1 fruit fly cellular context compared by ENCODE assay signal in the genomic region with DNA sequence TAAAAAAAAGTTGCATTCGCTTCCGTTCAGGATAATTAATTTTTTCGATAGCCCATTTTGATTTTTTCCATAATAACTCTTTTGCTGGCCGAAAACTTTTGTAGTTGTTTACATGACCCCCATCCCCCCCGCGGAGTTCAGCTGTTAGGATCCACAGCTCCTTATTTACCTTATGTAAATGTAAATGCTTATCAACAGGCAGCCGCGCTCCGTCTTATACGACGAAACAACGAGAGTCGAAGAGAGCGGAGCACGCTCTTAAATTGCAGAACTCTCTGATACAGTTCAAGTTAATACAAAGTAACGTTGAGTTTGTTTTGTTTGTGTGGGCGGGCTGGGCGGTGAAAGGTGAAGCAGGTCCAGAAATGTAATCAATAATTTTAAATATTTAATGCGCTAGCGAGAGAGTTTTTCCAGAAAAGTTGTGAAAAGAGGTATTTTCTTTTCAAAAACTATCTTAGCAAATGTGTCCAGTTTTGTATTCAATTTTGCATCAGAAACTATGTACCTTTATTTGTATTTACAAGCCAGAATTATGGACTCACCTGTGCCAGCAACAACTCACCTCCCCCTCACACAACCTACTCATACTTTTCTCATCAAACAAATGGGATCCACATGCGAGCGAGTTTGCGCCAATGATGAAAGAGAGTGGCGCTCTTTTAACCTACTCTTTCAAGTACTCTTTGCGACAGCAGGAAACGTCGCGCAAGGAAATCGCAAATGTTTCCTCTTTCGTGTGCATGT.
TF ChIP-seq lines count a peak whose summit lies in the region.

No protein-coding gene starts in this region.

TF ChIP-seq in whole organism, embryonic, 481 proteins besides CTCF, POLR2A, EP300 and RAD21 (continued from another document and continues in another):
- TF ChIP-seq CG6813 (GFP tag; optimal IDR thresholded peaks at IDR 0.05; lab: Kevin White, UChicago), result peak; percentile 11
- no peak for TF ChIP-seq CG1529 (GFP tag; optimal IDR thresholded peaks at IDR 0.05; lab: Kevin White, UChicago)
- peak; percentile 28 for TF ChIP-seq dmrt11E (tag; optimal IDR thresholded peaks at IDR 0.05; lab: Kevin White, UChicago)
- no peak for TF ChIP-seq seq (GFP tag; IDR thresholded peaks at IDR 0.05; lab: Robert Waterston, UW)
- TF ChIP-seq chm (GFP tag; IDR thresholded peaks at IDR 0.05; lab: Robert Waterston, UW), result peak; percentile 26; the same call in 1 of the 2 replicates
- no peak for TF ChIP-seq CG31365 (tag; optimal IDR thresholded peaks at IDR 0.05; lab: Kevin White, UChicago)
- TF ChIP-seq Jarid2 (GFP tag; optimal IDR thresholded peaks at IDR 0.05; lab: Kevin White, UChicago), result peak; percentile 41
- TF ChIP-seq CG14667 (GFP tag; IDR thresholded peaks at IDR 0.05; lab: Robert Waterston, UW), result no peak
- no peak for TF ChIP-seq CG13424 (tag; optimal IDR thresholded peaks at IDR 0.05; lab: Kevin White, UChicago)
- no peak for TF ChIP-seq tin (GFP tag; optimal IDR thresholded peaks at IDR 0.05; lab: Kevin White, UChicago)
- no peak for TF ChIP-seq CG12744 (GFP tag; optimal IDR thresholded peaks at IDR 0.05; lab: Kevin White, UChicago)
- peak; percentile 15 for TF ChIP-seq BtbVII (GFP tag; optimal IDR thresholded peaks at IDR 0.05; lab: Kevin White, UChicago)
- TF ChIP-seq lola (GFP tag; optimal IDR thresholded peaks at IDR 0.05; lab: Kevin White, UChicago), result no peak
- no peak for TF ChIP-seq D19A (tag; optimal IDR thresholded peaks at IDR 0.05; lab: Kevin White, UChicago)
- peak; percentile 27 for TF ChIP-seq CG10543 (GFP tag; optimal IDR thresholded peaks at IDR 0.05; lab: Kevin White, UChicago)
- TF ChIP-seq toy (GFP tag; IDR thresholded peaks at IDR 0.05; lab: Robert Waterston, UW), result no peak
- TF ChIP-seq zf30C (GFP tag; optimal IDR thresholded peaks at IDR 0.05; lab: Kevin White, UChicago), result no peak
- TF ChIP-seq CG4707 (GFP tag; optimal IDR thresholded peaks at IDR 0.05; lab: Kevin White, UChicago), result no peak
- no peak for TF ChIP-seq cato (GFP tag; optimal IDR thresholded peaks at IDR 0.05; lab: Kevin White, UChicago; ENCODE audit: borderline replicate concordance)
- TF ChIP-seq Stat92E (GFP tag; optimal IDR thresholded peaks at IDR 0.05; lab: Kevin White, UChicago), result no peak
- TF ChIP-seq Lim3 (GFP tag; IDR thresholded peaks at IDR 0.05; lab: Robert Waterston, UW), result no peak
- peak in 1 of 2 experiments; percentile 47 for TF ChIP-seq Hr78 (GFP tag; optimal IDR thresholded peaks at IDR 0.05; lab: Kevin White, UChicago)
- TF ChIP-seq twi (tag; optimal IDR thresholded peaks at IDR 0.05; lab: Kevin White, UChicago), result peak; percentile 10
- no peak for TF ChIP-seq CG5245 (GFP tag; optimal IDR thresholded peaks at IDR 0.05; lab: Kevin White, UChicago)
- TF ChIP-seq HmgZ (tag; optimal IDR thresholded peaks at IDR 0.05; lab: Kevin White, UChicago), result no peak
- peak; percentile 0 for TF ChIP-seq PHDP (tag; optimal IDR thresholded peaks at IDR 0.05; lab: Kevin White, UChicago)
- TF ChIP-seq danr (GFP tag; IDR thresholded peaks at IDR 0.05; lab: Robert Waterston, UW), result no peak
- TF ChIP-seq CG1832 (GFP tag; optimal IDR thresholded peaks at IDR 0.05; lab: Kevin White, UChicago), result no peak
- TF ChIP-seq CG17568 (GFP tag; optimal IDR thresholded peaks at IDR 0.05; lab: Kevin White, UChicago), result peak; percentile 8
- no peak for TF ChIP-seq CG10267 (tag; optimal IDR thresholded peaks at IDR 0.05; lab: Kevin White, UChicago)
- no peak for TF ChIP-seq CG2199 (GFP tag; IDR thresholded peaks at IDR 0.05; lab: Robert Waterston, UW)
- TF ChIP-seq ewg (GFP tag; optimal IDR thresholded peaks at IDR 0.05; lab: Kevin White, UChicago), result no peak
- no peak for TF ChIP-seq bcd (GFP tag; optimal IDR thresholded peaks at IDR 0.05; lab: Kevin White, UChicago)
- no peak for TF ChIP-seq CG12942 (GFP tag; optimal IDR thresholded peaks at IDR 0.05; lab: Kevin White, UChicago)
- TF ChIP-seq abd-A (tag; optimal IDR thresholded peaks at IDR 0.05; lab: Kevin White, UChicago), result peak; percentile 56
- TF ChIP-seq CG31388 (GFP tag; optimal IDR thresholded peaks at IDR 0.05; lab: Kevin White, UChicago), result no peak
- TF ChIP-seq CG8089 (GFP tag; optimal IDR thresholded peaks at IDR 0.05; lab: Kevin White, UChicago), result no peak
- TF ChIP-seq CG15073 (GFP tag; optimal IDR thresholded peaks at IDR 0.05; lab: Kevin White, UChicago), result no peak
- TF ChIP-seq CG17361 (GFP tag; IDR thresholded peaks at IDR 0.05; lab: Robert Waterston, UW), result 0 out of 3 replicates have a peak, but pooled peaks have one; percentile 18
- no peak for TF ChIP-seq CG9215 (GFP tag; IDR thresholded peaks at IDR 0.05; lab: Robert Waterston, UW)
- TF ChIP-seq nmo (GFP tag; optimal IDR thresholded peaks at IDR 0.05; lab: Kevin White, UChicago), result no peak
- no peak for TF ChIP-seq Hand (GFP tag; optimal IDR thresholded peaks at IDR 0.05; lab: Kevin White, UChicago)
- TF ChIP-seq Antp (GFP tag; optimal IDR thresholded peaks at IDR 0.05; lab: Kevin White, UChicago), result no peak
- TF ChIP-seq Ravus (GFP tag; IDR thresholded peaks at IDR 0.05; lab: Robert Waterston, UW), result no peak
- no peak for TF ChIP-seq CG5953 (GFP tag; IDR thresholded peaks at IDR 0.05; lab: Robert Waterston, UW)
- TF ChIP-seq Deaf1 (tag; optimal IDR thresholded peaks at IDR 0.05; lab: Kevin White, UChicago), result no peak
- no peak for TF ChIP-seq CG32767 (GFP tag; IDR thresholded peaks at IDR 0.05; lab: Robert Waterston, UW)
- TF ChIP-seq ems (GFP tag; optimal IDR thresholded peaks at IDR 0.05; lab: Kevin White, UChicago), result no peak
- no peak for TF ChIP-seq CG9797 (GFP tag; optimal IDR thresholded peaks at IDR 0.05; lab: Kevin White, UChicago)
- no peak for TF ChIP-seq tna (GFP tag; IDR thresholded peaks at IDR 0.05; lab: Robert Waterston, UW; ENCODE audit: partially characterized antibody)
- TF ChIP-seq Trl (optimal IDR thresholded peaks at IDR 0.05; lab: Kevin White, UChicago), result peak; percentile 86
- no peak for TF ChIP-seq Trl (GFP tag; optimal IDR thresholded peaks at IDR 0.05; lab: Kevin White, UChicago)
- no peak for TF ChIP-seq jumu (GFP tag; optimal IDR thresholded peaks at IDR 0.05; lab: Kevin White, UChicago)
- no peak for TF ChIP-seq so (GFP tag; IDR thresholded peaks at IDR 0.05; lab: Robert Waterston, UW)
- peak; percentile 1 for TF ChIP-seq CG18599 (GFP tag; optimal IDR thresholded peaks at IDR 0.05; lab: Kevin White, UChicago)
- no peak for TF ChIP-seq Fer1 (GFP tag; optimal IDR thresholded peaks at IDR 0.05; lab: Kevin White, UChicago)
- no peak for TF ChIP-seq inv (GFP tag; IDR thresholded peaks at IDR 0.05; lab: Robert Waterston, UW; ENCODE audit: partially characterized antibody)
- peak; percentile 34; the same call in 1 of the 2 replicates for TF ChIP-seq Xrp1 (GFP tag; IDR thresholded peaks at IDR 0.05; lab: Robert Waterston, UW)
- no peak for TF ChIP-seq nom (GFP tag; optimal IDR thresholded peaks at IDR 0.05; lab: Kevin White, UChicago)
- TF ChIP-seq HLHmδ (GFP tag; optimal IDR thresholded peaks at IDR 0.05; lab: Kevin White, UChicago), result peak; percentile 73
- TF ChIP-seq nau (GFP tag; optimal IDR thresholded peaks at IDR 0.05; lab: Kevin White, UChicago), result peak; percentile 21
- TF ChIP-seq Mad (GFP tag; optimal IDR thresholded peaks at IDR 0.05; lab: Kevin White, UChicago), result no peak
- no peak for TF ChIP-seq ci (GFP tag; IDR thresholded peaks at IDR 0.05; lab: Robert Waterston, UW)
- no peak for TF ChIP-seq CG2116 (GFP tag; optimal IDR thresholded peaks at IDR 0.05; lab: Kevin White, UChicago)
- TF ChIP-seq Camta (GFP tag; optimal IDR thresholded peaks at IDR 0.05; lab: Kevin White, UChicago), result no peak
- peak; percentile 14; the same call in 1 of the 2 replicates for TF ChIP-seq Rfx (GFP tag; IDR thresholded peaks at IDR 0.05; lab: Robert Waterston, UW)
- no peak; the same call in 1 of the 2 replicates for TF ChIP-seq vvl (GFP tag; IDR thresholded peaks at IDR 0.05; lab: Robert Waterston, UW)
- TF ChIP-seq Ssrp (tag; optimal IDR thresholded peaks at IDR 0.05; lab: Kevin White, UChicago), result no peak
- TF ChIP-seq bigmax (GFP tag; optimal IDR thresholded peaks at IDR 0.05; lab: Kevin White, UChicago), result no peak
- no peak for TF ChIP-seq dpn (GFP tag; optimal IDR thresholded peaks at IDR 0.05; lab: Kevin White, UChicago)
- TF ChIP-seq fru (optimal IDR thresholded peaks at IDR 0.05; lab: Kevin White, UChicago), result no peak
- TF ChIP-seq bab2 (GFP tag; optimal IDR thresholded peaks at IDR 0.05; lab: Kevin White, UChicago), result peak; percentile 17
- TF ChIP-seq NfI (GFP tag; optimal IDR thresholded peaks at IDR 0.05; lab: Kevin White, UChicago), result no peak
- TF ChIP-seq cas (GFP tag; IDR thresholded peaks at IDR 0.05; lab: Robert Waterston, UW), result no peak
- no peak for TF ChIP-seq CG5180 (GFP tag; optimal IDR thresholded peaks at IDR 0.05; lab: Kevin White, UChicago)
- peak; percentile 51 for TF ChIP-seq CG17912 (GFP tag; optimal IDR thresholded peaks at IDR 0.05; lab: Kevin White, UChicago)
- no peak for TF ChIP-seq ind (GFP tag; optimal IDR thresholded peaks at IDR 0.05; lab: Kevin White, UChicago)
- TF ChIP-seq Atf-2 (GFP tag; optimal IDR thresholded peaks at IDR 0.05; lab: Kevin White, UChicago), result no peak
- peak; percentile 29 for TF ChIP-seq CG1233 (GFP tag; optimal IDR thresholded peaks at IDR 0.05; lab: Kevin White, UChicago)
- TF ChIP-seq CG2202 (tag; optimal IDR thresholded peaks at IDR 0.05; lab: Kevin White, UChicago), result peak; percentile 38
- no peak for TF ChIP-seq Hmr (GFP tag; optimal IDR thresholded peaks at IDR 0.05; lab: Kevin White, UChicago)
- no peak for TF ChIP-seq CG43689 (GFP tag; IDR thresholded peaks at IDR 0.05; lab: Robert Waterston, UW)
- TF ChIP-seq CG10209 (GFP tag; optimal IDR thresholded peaks at IDR 0.05; lab: Kevin White, UChicago), result no peak
- TF ChIP-seq NC2α (GFP tag; optimal IDR thresholded peaks at IDR 0.05; lab: Kevin White, UChicago), result no peak
- no peak for TF ChIP-seq Hey (tag; optimal IDR thresholded peaks at IDR 0.05; lab: Kevin White, UChicago)
- peak; percentile 63 for TF ChIP-seq CG15696 (tag; optimal IDR thresholded peaks at IDR 0.05; lab: Kevin White, UChicago)
- TF ChIP-seq sc (optimal IDR thresholded peaks at IDR 0.05; lab: Kevin White, UChicago), result no peak
- TF ChIP-seq sc (GFP tag; optimal IDR thresholded peaks at IDR 0.05; lab: Kevin White, UChicago), result no peak
- no peak for TF ChIP-seq CG3847 (GFP tag; IDR thresholded peaks at IDR 0.05; lab: Robert Waterston, UW)
- no peak for TF ChIP-seq CG30403 (GFP tag; optimal IDR thresholded peaks at IDR 0.05; lab: Kevin White, UChicago)
- peak; percentile 2 for TF ChIP-seq CG17385 (GFP tag; optimal IDR thresholded peaks at IDR 0.05; lab: Kevin White, UChicago)
- no peak; the same call in 1 of the 2 replicates for TF ChIP-seq HLH3B (GFP tag; IDR thresholded peaks at IDR 0.05; lab: Robert Waterston, UW)
- no peak for TF ChIP-seq run (tag; optimal IDR thresholded peaks at IDR 0.05; lab: Kevin White, UChicago)
- no peak for TF ChIP-seq tio (GFP tag; optimal IDR thresholded peaks at IDR 0.05; lab: Kevin White, UChicago)
- TF ChIP-seq hbn (GFP tag; IDR thresholded peaks at IDR 0.05; lab: Robert Waterston, UW; ENCODE audit: partially characterized antibody), result no peak
- no peak for TF ChIP-seq CG30020 (tag; optimal IDR thresholded peaks at IDR 0.05; lab: Kevin White, UChicago)
- peak in 1 of 2 experiments; percentile 65 for TF ChIP-seq Pdp1 (GFP tag; optimal IDR thresholded peaks at IDR 0.05; lab: Kevin White, UChicago)
- no peak for TF ChIP-seq Vsx1 (GFP tag; optimal IDR thresholded peaks at IDR 0.05; lab: Kevin White, UChicago)
- peak; percentile 20 for TF ChIP-seq kni (GFP tag; optimal IDR thresholded peaks at IDR 0.05; lab: Kevin White, UChicago)
- TF ChIP-seq CG2129 (GFP tag; IDR thresholded peaks at IDR 0.05; lab: Robert Waterston, UW; ENCODE audit: partially characterized antibody), result no peak
- no peak for TF ChIP-seq CrebB (tag; optimal IDR thresholded peaks at IDR 0.05; lab: Kevin White, UChicago)
- no peak for TF ChIP-seq HHEX (GFP tag; optimal IDR thresholded peaks at IDR 0.05; lab: Kevin White, UChicago)
- no peak for TF ChIP-seq klu (GFP tag; IDR thresholded peaks at IDR 0.05; lab: Robert Waterston, UW)
- peak; percentile 35 for TF ChIP-seq ATbp (GFP tag; optimal IDR thresholded peaks at IDR 0.05; lab: Kevin White, UChicago)
- TF ChIP-seq btn (GFP tag; optimal IDR thresholded peaks at IDR 0.05; lab: Kevin White, UChicago), result no peak
- TF ChIP-seq salm (tag; optimal IDR thresholded peaks at IDR 0.05; lab: Kevin White, UChicago), result no peak
- TF ChIP-seq scrt (GFP tag; optimal IDR thresholded peaks at IDR 0.05; lab: Kevin White, UChicago), result peak; percentile 71
- TF ChIP-seq ham (GFP tag; IDR thresholded peaks at IDR 0.05; lab: Robert Waterston, UW), result no peak
- TF ChIP-seq CG3407 (GFP tag; optimal IDR thresholded peaks at IDR 0.05; lab: Kevin White, UChicago), result peak; percentile 35
- TF ChIP-seq yki (optimal IDR thresholded peaks at IDR 0.05; lab: Kevin White, UChicago), result peak; percentile 70
- TF ChIP-seq Hsf (GFP tag; optimal IDR thresholded peaks at IDR 0.05; lab: Kevin White, UChicago), result no peak
- peak; percentile 17 for TF ChIP-seq Med (GFP tag; lab: Kevin White, UChicago)
- TF ChIP-seq unpg (GFP tag; optimal IDR thresholded peaks at IDR 0.05; lab: Kevin White, UChicago), result peak; percentile 2
- TF ChIP-seq CG10654 (GFP tag; optimal IDR thresholded peaks at IDR 0.05; lab: Kevin White, UChicago), result no peak
- TF ChIP-seq caup (GFP tag; optimal IDR thresholded peaks at IDR 0.05; lab: Kevin White, UChicago; ENCODE audit: severe bottlenecking), result peak; percentile 1
- TF ChIP-seq slp2 (GFP tag; optimal IDR thresholded peaks at IDR 0.05; lab: Kevin White, UChicago), result no peak
- TF ChIP-seq CG9609 (GFP tag; optimal IDR thresholded peaks at IDR 0.05; lab: Kevin White, UChicago), result no peak
- TF ChIP-seq zen (tag; optimal IDR thresholded peaks at IDR 0.05; lab: Kevin White, UChicago), result no peak
- no peak for TF ChIP-seq shn (GFP tag; optimal IDR thresholded peaks at IDR 0.05; lab: Kevin White, UChicago)
- peak; percentile 6 for TF ChIP-seq CG33213 (GFP tag; optimal IDR thresholded peaks at IDR 0.05; lab: Kevin White, UChicago)
- TF ChIP-seq gro (GFP tag; optimal IDR thresholded peaks at IDR 0.05; lab: Kevin White, UChicago), result no peak
- no peak for TF ChIP-seq Asciz (GFP tag; optimal IDR thresholded peaks at IDR 0.05; lab: Kevin White, UChicago)
- no peak for TF ChIP-seq jigr1 (GFP tag; IDR thresholded peaks at IDR 0.05; lab: Robert Waterston, UW)
- TF ChIP-seq cg (GFP tag; optimal IDR thresholded peaks at IDR 0.05; lab: Kevin White, UChicago), result no peak
- TF ChIP-seq CG31441 (GFP tag; IDR thresholded peaks at IDR 0.05; lab: Robert Waterston, UW), result no peak
- no peak for TF ChIP-seq stc (GFP tag; IDR thresholded peaks at IDR 0.05; lab: Robert Waterston, UW)
- no peak for TF ChIP-seq pita (GFP tag; optimal IDR thresholded peaks at IDR 0.05; lab: Kevin White, UChicago)
- peak; percentile 63 for TF ChIP-seq CG33557 (GFP tag; optimal IDR thresholded peaks at IDR 0.05; lab: Kevin White, UChicago)
